Fruit fly (Drosophila melanogaster) whole organism: Measurements from ENCODE around the gene Scox.

Experiments
- Dll ChIP-seq: fragments of >200 bp; optimal IDR thresholded peaks from 2 replicates; lab custom pipeline; 2017
- EcR ChIP-seq, 2 experiments: fragments of >200 bp; optimal IDR thresholded peaks; 2 replicates each; lab custom pipeline; 2017; ENCODE audit warnings: missing biosample characterization in 2 of 2, missing genetic modification characterization in 2 of 2, missing genetic modification reagents in 2 of 2
- pan ChIP-seq: fragments of >200 bp; optimal IDR thresholded peaks from 2 replicates; lab custom pipeline; 2017
- psq ChIP-seq: fragments of >200 bp; optimal IDR thresholded peaks from 2 replicates; lab custom pipeline; 2017
- usp ChIP-seq: fragments of >200 bp; optimal IDR thresholded peaks from 2 replicates; lab custom pipeline; 2017; ENCODE audit warnings: missing biosample characterization, missing genetic modification characterization, mixed read lengths

- no peak for TF ChIP-seq pan (lab: Kevin White, UChicago)
- no peak for TF ChIP-seq Dll
- TF ChIP-seq EcR (GFP tag; optimal IDR thresholded peaks at IDR 0.05; lab: Kevin White, UChicago) = no peak
- no peak for TF ChIP-seq psq (lab: Kevin White, UChicago)
- TF ChIP-seq usp (GFP tag; lab: Kevin White, UChicago) = no peak
Observed at dm6 chr2L:4982098-4982646, 13.4 kb upstream of the Scox start.
